Comparison of ENCODE assay signal across 2 fruit fly cellular contexts in genomic region chr3R:11566769-11567570, dm6.
A peak's percentile ranks its signal among the peaks of the same experiment; 100 is the strongest.
TF ChIP-seq lines count a peak whose summit lies in the region.

TSS of gene fabp (minus strand) at chr3R:11567054.
TSS of gene sea (minus strand) at chr3R:11567054.

TF ChIP-seq in whole organism, embryonic, 481 proteins besides CTCF, POLR2A, EP300 and RAD21 (continued from another document and continues in another):
- TF ChIP-seq HLHmδ (GFP tag; optimal IDR thresholded peaks at IDR 0.05; lab: Kevin White, UChicago) (peak; percentile 6), crol (GFP tag; IDR thresholded peaks at IDR 0.05; lab: Robert Waterston, UW) (peak; percentile 64), esg (GFP tag; conservative IDR thresholded peaks at IDR 0.05; lab: Robert Waterston, UW) (no peak), kah (GFP tag; optimal IDR thresholded peaks at IDR 0.05; lab: Kevin White, UChicago) (no peak), grau (tag; optimal IDR thresholded peaks at IDR 0.05; lab: Kevin White, UChicago) (peak; percentile 17), sima (GFP tag; optimal IDR thresholded peaks at IDR 0.05; lab: Kevin White, UChicago) (no peak), Jarid2 (GFP tag; optimal IDR thresholded peaks at IDR 0.05; lab: Kevin White, UChicago) (peak; percentile 80), NC2α (GFP tag; optimal IDR thresholded peaks at IDR 0.05; lab: Kevin White, UChicago) (peak; percentile 22), kay (GFP tag; optimal IDR thresholded peaks at IDR 0.05; lab: Kevin White, UChicago) (no peak), Nf-YC (tag; optimal IDR thresholded peaks at IDR 0.05; lab: Kevin White, UChicago) (peak; percentile 28), Drgx (GFP tag; IDR thresholded peaks at IDR 0.05; lab: Robert Waterston, UW) (peak; percentile 44; the same call in 1 of the 2 replicates), CG6813 (GFP tag; optimal IDR thresholded peaks at IDR 0.05; lab: Kevin White, UChicago) (peak; percentile 40), CG1832 (GFP tag; optimal IDR thresholded peaks at IDR 0.05; lab: Kevin White, UChicago) (no peak), CG6791 (GFP tag; IDR thresholded peaks at IDR 0.05; lab: Robert Waterston, UW; ENCODE audit: partially characterized antibody) (0 out of 3 replicates have a peak, but pooled peaks have one; percentile 23), NK7.1 (GFP tag; optimal IDR thresholded peaks at IDR 0.05; lab: Kevin White, UChicago) (no peak), lbe (GFP tag; optimal IDR thresholded peaks at IDR 0.05; lab: Kevin White, UChicago) (peak; percentile 36), ttk (GFP tag; IDR thresholded peaks at IDR 0.05; lab: Robert Waterston, UW) (no peak), CG11695 (GFP tag; IDR thresholded peaks at IDR 0.05; lab: Robert Waterston, UW) (no peak), Sin3A (optimal IDR thresholded peaks at IDR 0.05; lab: Kevin White, UChicago) (no peak), Six4 (GFP tag; optimal IDR thresholded peaks at IDR 0.05; lab: Kevin White, UChicago) (no peak), CG18599 (GFP tag; optimal IDR thresholded peaks at IDR 0.05; lab: Kevin White, UChicago) (peak; percentile 30), lab (GFP tag; optimal IDR thresholded peaks at IDR 0.05; lab: Kevin White, UChicago) (peak; percentile 28), nom (GFP tag; optimal IDR thresholded peaks at IDR 0.05; lab: Kevin White, UChicago) (peak; percentile 72), B-H2 (GFP tag; optimal IDR thresholded peaks at IDR 0.05; lab: Kevin White, UChicago) (no peak), onecut (GFP tag; IDR thresholded peaks at IDR 0.05; lab: Robert Waterston, UW) (peak; percentile 21; the same call in 1 of the 2 replicates), CG34422 (GFP tag; IDR thresholded peaks at IDR 0.05; lab: Robert Waterston, UW) (peak; percentile 78; the same call in 1 of the 3 replicates), Scr (GFP tag; IDR thresholded peaks at IDR 0.05; lab: Robert Waterston, UW; ENCODE audit: partially characterized antibody) (no peak), Dll (GFP tag; IDR thresholded peaks at IDR 0.05; lab: Robert Waterston, UW; ENCODE audit: partially characterized antibody) (0 out of 4 replicates have a peak, but pooled peaks have one; percentile 30), CG7963 (GFP tag; IDR thresholded peaks at IDR 0.05; lab: Robert Waterston, UW; ENCODE audit: partially characterized antibody) (0 out of 3 replicates have a peak, but pooled peaks have one; percentile 18), yki (optimal IDR thresholded peaks at IDR 0.05; lab: Kevin White, UChicago) (no peak), CG7357 (GFP tag; IDR thresholded peaks at IDR 0.05; lab: Robert Waterston, UW) (no peak), sim (GFP tag; IDR thresholded peaks at IDR 0.05; lab: Robert Waterston, UW) (0 out of 2 replicates have a peak, but pooled peaks have one; percentile 25), NFAT (GFP tag; IDR thresholded peaks at IDR 0.05; lab: Robert Waterston, UW) (no peak), vfl (GFP tag; optimal IDR thresholded peaks at IDR 0.05; lab: Kevin White, UChicago) (no peak), croc (GFP tag; conservative IDR thresholded peaks at IDR 0.05; lab: Robert Waterston, UW) (no peak), CG13296 (GFP tag; optimal IDR thresholded peaks at IDR 0.05; lab: Kevin White, UChicago) (peak; percentile 36), so (GFP tag; IDR thresholded peaks at IDR 0.05; lab: Robert Waterston, UW) (peak; percentile 48; the same call in 2 of the 3 replicates), gt (GFP tag; IDR thresholded peaks at IDR 0.05; lab: Robert Waterston, UW) (no peak), C15 (GFP tag; IDR thresholded peaks at IDR 0.05; lab: Robert Waterston, UW) (no peak), D19A (tag; optimal IDR thresholded peaks at IDR 0.05; lab: Kevin White, UChicago) (no peak), Ada2b (GFP tag; IDR thresholded peaks at IDR 0.05; lab: Robert Waterston, UW) (no peak), BtbVII (GFP tag; optimal IDR thresholded peaks at IDR 0.05; lab: Kevin White, UChicago) (no peak), mirr (GFP tag; optimal IDR thresholded peaks at IDR 0.05; lab: Kevin White, UChicago) (peak; percentile 43), Eip74EF (GFP tag; optimal IDR thresholded peaks at IDR 0.05; lab: Kevin White, UChicago) (peak in 1 of 2 experiments; percentile 19), abd-A (tag; optimal IDR thresholded peaks at IDR 0.05; lab: Kevin White, UChicago) (peak; percentile 59), CG12659 (GFP tag; optimal IDR thresholded peaks at IDR 0.05; lab: Kevin White, UChicago) (no peak), Trl (optimal IDR thresholded peaks at IDR 0.05; lab: Kevin White, UChicago) (peak; percentile 67 to 82), Trl (GFP tag; optimal IDR thresholded peaks at IDR 0.05; lab: Kevin White, UChicago) (peak; percentile 53), lilli (GFP tag; optimal IDR thresholded peaks at IDR 0.05; lab: Kevin White, UChicago) (peak; percentile 19), CG10267 (tag; optimal IDR thresholded peaks at IDR 0.05; lab: Kevin White, UChicago) (no peak), rib (GFP tag; IDR thresholded peaks at IDR 0.05; lab: Robert Waterston, UW) (peak; percentile 68), seq (GFP tag; IDR thresholded peaks at IDR 0.05; lab: Robert Waterston, UW) (no peak), CG17328 (GFP tag; IDR thresholded peaks at IDR 0.05; lab: Robert Waterston, UW) (0 out of 2 replicates have a peak, but pooled peaks have one; percentile 17), twi (tag; optimal IDR thresholded peaks at IDR 0.05; lab: Kevin White, UChicago) (no peak), pfk (GFP tag; optimal IDR thresholded peaks at IDR 0.05; lab: Kevin White, UChicago) (peak; percentile 5), Usf (GFP tag; optimal IDR thresholded peaks at IDR 0.05; lab: Kevin White, UChicago) (no peak), Deaf1 (tag; optimal IDR thresholded peaks at IDR 0.05; lab: Kevin White, UChicago) (peak; percentile 48), pzg (GFP tag; optimal IDR thresholded peaks at IDR 0.05; lab: Kevin White, UChicago) (no peak), CG2129 (GFP tag; IDR thresholded peaks at IDR 0.05; lab: Robert Waterston, UW; ENCODE audit: partially characterized antibody) (no peak), CG17385 (GFP tag; optimal IDR thresholded peaks at IDR 0.05; lab: Kevin White, UChicago) (peak; percentile 21), CG2116 (GFP tag; optimal IDR thresholded peaks at IDR 0.05; lab: Kevin White, UChicago) (no peak), sug (tag; optimal IDR thresholded peaks at IDR 0.05; lab: Kevin White, UChicago) (peak; percentile 3), HHEX (GFP tag; optimal IDR thresholded peaks at IDR 0.05; lab: Kevin White, UChicago) (no peak), CG2202 (tag; optimal IDR thresholded peaks at IDR 0.05; lab: Kevin White, UChicago) (no peak), CG1647 (GFP tag; optimal IDR thresholded peaks at IDR 0.05; lab: Kevin White, UChicago) (no peak)

TF ChIP-seq in whole organism, prepupa, 60 proteins besides CTCF, POLR2A, EP300 and RAD21 (continued from another document):
- TF ChIP-seq CG10669 (GFP tag; optimal IDR thresholded peaks at IDR 0.05; lab: Kevin White, UChicago) (no peak), vri (GFP tag; optimal IDR thresholded peaks at IDR 0.05; lab: Kevin White, UChicago) (peak; percentile 66), CG31627 (GFP tag; optimal IDR thresholded peaks at IDR 0.05; lab: Kevin White, UChicago) (no peak), spab (GFP tag; optimal IDR thresholded peaks at IDR 0.05; lab: Kevin White, UChicago) (no peak), OdsH (GFP tag; optimal IDR thresholded peaks at IDR 0.05; lab: Kevin White, UChicago) (no peak), CG34406 (GFP tag; optimal IDR thresholded peaks at IDR 0.05; lab: Kevin White, UChicago) (no peak), acj6 (GFP tag; optimal IDR thresholded peaks at IDR 0.05; lab: Kevin White, UChicago) (no peak)
